Fruit fly (Drosophila melanogaster) whole organism, embryonic: ENCODE results near the gene mRpL3.

Source experiments
- Antp ChIP-seq: fragments of 200-800 bp; sonication (Bioruptor generic); optimal IDR thresholded peaks from 3 replicates; lab custom pipeline; 2016; ENCODE audit warnings: missing biosample characterization, missing genetic modification characterization
- CG10267 ChIP-seq: fragments of 200-800 bp; sonication (Bioruptor generic); optimal IDR thresholded peaks from 2 replicates; lab custom pipeline; 2018; ENCODE audit warnings: missing biosample characterization, mild to moderate bottlenecking, missing genetic modification characterization, moderate library complexity
- CG10654 ChIP-seq: fragments of 200-800 bp; sonication (Bioruptor generic); optimal IDR thresholded peaks from 2 replicates; lab custom pipeline; 2016; ENCODE audit warnings: missing biosample characterization, missing genetic modification characterization
- CG12236 ChIP-seq: fragments of 200-800 bp; sonication (Bioruptor generic); optimal IDR thresholded peaks from 2 replicates; lab custom pipeline; 2016; ENCODE audit warnings: missing biosample characterization, missing genetic modification characterization
- CG14014 ChIP-seq: fragments of 200-800 bp; sonication (Bioruptor generic); IDR thresholded peaks from 2 replicates; pipeline ENCODE4 v1.3.6; 2022; ENCODE audit warnings: missing biosample characterization, missing genetic modification characterization
- CG16813 ChIP-seq: fragments of 200-800 bp; sonication (Bioruptor generic); IDR thresholded peaks from 3 replicates; pipeline ENCODE4 v1.3.6; 2022; ENCODE audit warnings: missing biosample characterization, missing genetic modification characterization; ENCODE audit not compliant: partially characterized antibody
- CG17361 ChIP-seq: fragments of 200-800 bp; sonication (Bioruptor generic); IDR thresholded peaks from 3 replicates; pipeline ENCODE4 v1.3.6; 2022; ENCODE audit warnings: missing biosample characterization, missing genetic modification characterization
- CG18262 ChIP-seq: fragments of 200-800 bp; optimal IDR thresholded peaks from 3 replicates; lab custom pipeline; 2019; ENCODE audit warnings: missing biosample characterization, mild to moderate bottlenecking, missing genetic modification characterization, moderate library complexity
- CG32767 ChIP-seq: fragments of 200-800 bp; sonication (Bioruptor generic); IDR thresholded peaks from 2 replicates; pipeline ENCODE4 v1.3.6; 2022; ENCODE audit warnings: missing biosample characterization, missing genetic modification characterization
- CG34376 ChIP-seq: fragments of 200-800 bp; sonication (Bioruptor generic); optimal IDR thresholded peaks from 2 replicates; lab custom pipeline; 2018; ENCODE audit warnings: missing biosample characterization, mild to moderate bottlenecking, missing genetic modification characterization
- CG34422 ChIP-seq: fragments of 200-800 bp; sonication (Bioruptor generic); IDR thresholded peaks from 3 replicates; pipeline ENCODE4 v1.3.6; 2022; ENCODE audit warnings: missing biosample characterization, missing genetic modification characterization
- CG3995 ChIP-seq: fragments of 200-800 bp; sonication (Bioruptor generic); optimal IDR thresholded peaks from 3 replicates; lab custom pipeline; 2016; ENCODE audit warnings: missing biosample characterization, missing genetic modification characterization
- CG42726 ChIP-seq: fragments of 200-800 bp; sonication (Bioruptor generic); IDR thresholded peaks from 2 replicates; pipeline ENCODE4 v1.3.6; 2022; ENCODE audit warnings: missing biosample characterization, missing genetic modification characterization; ENCODE audit not compliant: partially characterized antibody
- CG4854 ChIP-seq: fragments of 200-800 bp; sonication (Bioruptor generic); optimal IDR thresholded peaks from 2 replicates; lab custom pipeline; 2016; ENCODE audit warnings: missing biosample characterization, missing genetic modification characterization, inconsistent platforms
- CG7987 ChIP-seq: fragments of 200-800 bp; sonication (Bioruptor generic); optimal IDR thresholded peaks from 2 replicates; lab custom pipeline; 2018; ENCODE audit warnings: missing biosample characterization, mild to moderate bottlenecking, missing genetic modification characterization, moderate library complexity
- CG9437 ChIP-seq: fragments of 200-800 bp; sonication (Bioruptor generic); optimal IDR thresholded peaks from 2 replicates; lab custom pipeline; 2018; ENCODE audit warnings: missing biosample characterization, mild to moderate bottlenecking, missing genetic modification characterization
- CTCF ChIP-seq: fragments of 200-800 bp; sonication (Bioruptor generic); optimal IDR thresholded peaks from 2 replicates; lab custom pipeline; 2017; ENCODE audit warnings: missing biosample characterization, mild to moderate bottlenecking, missing genetic modification characterization, moderate library complexity
- Dek ChIP-seq: fragments of 200-800 bp; sonication (Bioruptor generic); optimal IDR thresholded peaks from 3 replicates; lab custom pipeline; 2019; ENCODE audit warnings: missing biosample characterization, mild to moderate bottlenecking, missing genetic modification characterization, moderate library complexity
- Dip3 ChIP-seq: fragments of 200-800 bp; sonication (Bioruptor generic); optimal IDR thresholded peaks from 3 replicates; lab custom pipeline; 2016; ENCODE audit warnings: missing biosample characterization, missing genetic modification characterization
- H15 ChIP-seq: fragments of 200-800 bp; sonication (Bioruptor generic); IDR thresholded peaks from 3 replicates; pipeline ENCODE4 v1.3.6; 2022; ENCODE audit warnings: missing biosample characterization, missing genetic modification characterization
- H2.0 ChIP-seq: fragments of 200-800 bp; sonication (Bioruptor generic); IDR thresholded peaks from 2 replicates; pipeline ENCODE4 v1.3.6; 2022; ENCODE audit warnings: missing biosample characterization, missing genetic modification characterization
- HLH3B ChIP-seq: fragments of 200-800 bp; sonication (Bioruptor generic); IDR thresholded peaks from 2 replicates; pipeline ENCODE4 v1.3.6; 2022; ENCODE audit warnings: missing biosample characterization, missing genetic modification characterization
- HLHmδ ChIP-seq: fragments of 200-800 bp; sonication (Bioruptor generic); optimal IDR thresholded peaks from 2 replicates; lab custom pipeline; 2018; ENCODE audit warnings: missing biosample characterization, mild to moderate bottlenecking, missing genetic modification characterization, moderate library complexity
- Hmr ChIP-seq: fragments of 200-800 bp; sonication (Bioruptor generic); optimal IDR thresholded peaks from 3 replicates; lab custom pipeline; 2017; ENCODE audit warnings: mild to moderate bottlenecking, missing biosample characterization, missing genetic modification reagents, missing genetic modification characterization
- MBD-R2 ChIP-seq: fragments of 200-800 bp; sonication (Bioruptor generic); IDR thresholded peaks from 2 replicates; pipeline ENCODE4 v1.3.6; 2022; ENCODE audit warnings: missing biosample characterization, missing genetic modification characterization
- Max ChIP-seq: fragments of 200-800 bp; sonication (Bioruptor generic); optimal IDR thresholded peaks from 2 replicates; lab custom pipeline; 2016; ENCODE audit warnings: missing biosample characterization, mild to moderate bottlenecking, missing genetic modification characterization
- Mrtf ChIP-seq: fragments of 200-800 bp; sonication (Bioruptor generic); IDR thresholded peaks from 3 replicates; pipeline ENCODE4 v1.3.6; 2022; ENCODE audit warnings: missing biosample characterization, missing genetic modification characterization
- Myb ChIP-seq: fragments of 200-800 bp; sonication (Bioruptor generic); optimal IDR thresholded peaks from 2 replicates; lab custom pipeline; 2016; ENCODE audit warnings: missing biosample characterization, missing genetic modification characterization
- abd-A ChIP-seq: fragments of 200-800 bp; sonication (Bioruptor generic); optimal IDR thresholded peaks from 3 replicates; lab custom pipeline; 2019; ENCODE audit warnings: missing biosample characterization, mild to moderate bottlenecking, missing genetic modification characterization, moderate library complexity
- ash1 ChIP-seq: fragments of 200-800 bp; sonication (Bioruptor generic); optimal IDR thresholded peaks from 2 replicates; lab custom pipeline; 2018; ENCODE audit warnings: missing biosample characterization, mild to moderate bottlenecking, missing genetic modification characterization
- dimm ChIP-seq: fragments of 200-800 bp; sonication (Bioruptor generic); IDR thresholded peaks from 2 replicates; pipeline ENCODE4 v1.3.6; 2022; ENCODE audit warnings: missing biosample characterization, missing genetic modification characterization
- dmrt99B ChIP-seq: fragments of 200-800 bp; sonication (Bioruptor generic); optimal IDR thresholded peaks from 2 replicates; lab custom pipeline; 2018; ENCODE audit warnings: missing biosample characterization, mild to moderate bottlenecking, missing genetic modification characterization, moderate library complexity
- grau ChIP-seq: fragments of 200-800 bp; optimal IDR thresholded peaks from 3 replicates; lab custom pipeline; 2019; ENCODE audit warnings: missing biosample characterization, mild to moderate bottlenecking, missing genetic modification characterization, moderate library complexity
- gsb ChIP-seq: fragments of 200-800 bp; sonication (Bioruptor generic); IDR thresholded peaks from 2 replicates; pipeline ENCODE4 v1.3.6; 2022; ENCODE audit warnings: missing biosample characterization, missing genetic modification characterization
- jing ChIP-seq: fragments of 200-800 bp; sonication (Bioruptor generic); optimal IDR thresholded peaks from 2 replicates; lab custom pipeline; 2018; ENCODE audit warnings: missing biosample characterization, mild to moderate bottlenecking, missing genetic modification characterization
- kni ChIP-seq: fragments of 200-800 bp; sonication (Bioruptor generic); optimal IDR thresholded peaks from 3 replicates; lab custom pipeline; 2017; ENCODE audit warnings: mild to moderate bottlenecking, missing biosample characterization, missing genetic modification reagents, missing genetic modification characterization
- luna ChIP-seq: fragments of 200-800 bp; sonication (Bioruptor generic); optimal IDR thresholded peaks from 2 replicates; lab custom pipeline; 2016; ENCODE audit warnings: missing biosample characterization, missing genetic modification characterization
- nerfin-1 ChIP-seq: fragments of 200-800 bp; sonication (Bioruptor generic); optimal IDR thresholded peaks from 3 replicates; lab custom pipeline; 2019; ENCODE audit warnings: missing biosample characterization, mild to moderate bottlenecking, missing genetic modification characterization, moderate library complexity
- otp ChIP-seq: fragments of 200-800 bp; sonication (Bioruptor generic); IDR thresholded peaks from 3 replicates; pipeline ENCODE4, ENCODE4 v1.3.6; 2022; ENCODE audit warnings: missing biosample characterization, missing genetic modification characterization
- peb ChIP-seq: fragments of 200-800 bp; sonication (Bioruptor generic); IDR thresholded peaks from 2 replicates; pipeline ENCODE4 v1.3.6; 2022; ENCODE audit warnings: missing biosample characterization, missing genetic modification characterization
- phol ChIP-seq: fragments of 200-800 bp; sonication (Bioruptor generic); optimal IDR thresholded peaks from 3 replicates; lab custom pipeline; 2018; ENCODE audit warnings: missing biosample characterization, mild to moderate bottlenecking, missing genetic modification characterization, moderate library complexity
- pita ChIP-seq: fragments of 200-800 bp; sonication (Bioruptor generic); optimal IDR thresholded peaks from 2 replicates; lab custom pipeline; 2017; ENCODE audit warnings: missing biosample characterization, mild to moderate bottlenecking, missing genetic modification characterization
- sens ChIP-seq: fragments of 200-800 bp; sonication (Bioruptor generic); peaks from one replicate; lab custom pipeline; 2016; ENCODE audit warnings: missing biosample characterization, missing genetic modification characterization
- sna ChIP-seq: fragments of 200-800 bp; sonication (Bioruptor generic); IDR thresholded peaks from 2 replicates; pipeline ENCODE4 v1.3.6; 2022; ENCODE audit warnings: missing biosample characterization, missing genetic modification characterization; ENCODE audit not compliant: partially characterized antibody
- trem ChIP-seq: fragments of 200-800 bp; optimal IDR thresholded peaks from 3 replicates; lab custom pipeline; 2019; ENCODE audit warnings: missing biosample characterization, mild to moderate bottlenecking, missing genetic modification characterization, moderate library complexity
- trh ChIP-seq: fragments of 200-800 bp; sonication (Bioruptor generic); optimal IDR thresholded peaks from 2 replicates; lab custom pipeline; 2016; ENCODE audit warnings: missing biosample characterization, missing genetic modification characterization
- tx ChIP-seq: fragments of 200-800 bp; sonication (Bioruptor generic); optimal IDR thresholded peaks from 2 replicates; lab custom pipeline; 2016; ENCODE audit warnings: missing biosample characterization, missing genetic modification characterization
- unpg ChIP-seq: fragments of 200-800 bp; sonication (Bioruptor generic); optimal IDR thresholded peaks from 3 replicates; lab custom pipeline; 2018; ENCODE audit warnings: missing biosample characterization, mild to moderate bottlenecking, missing genetic modification characterization, moderate library complexity
- zf30C ChIP-seq: fragments of 200-800 bp; sonication (Bioruptor generic); optimal IDR thresholded peaks from 3 replicates; lab custom pipeline; 2018; ENCODE audit warnings: missing biosample characterization, mild to moderate bottlenecking, missing genetic modification characterization
- zfh2 ChIP-seq: fragments of 200-800 bp; sonication (Bioruptor generic); optimal IDR thresholded peaks from 2 replicates; lab custom pipeline; 2016; ENCODE audit warnings: missing biosample characterization, missing genetic modification characterization

mRpL3 gene

DNA sequence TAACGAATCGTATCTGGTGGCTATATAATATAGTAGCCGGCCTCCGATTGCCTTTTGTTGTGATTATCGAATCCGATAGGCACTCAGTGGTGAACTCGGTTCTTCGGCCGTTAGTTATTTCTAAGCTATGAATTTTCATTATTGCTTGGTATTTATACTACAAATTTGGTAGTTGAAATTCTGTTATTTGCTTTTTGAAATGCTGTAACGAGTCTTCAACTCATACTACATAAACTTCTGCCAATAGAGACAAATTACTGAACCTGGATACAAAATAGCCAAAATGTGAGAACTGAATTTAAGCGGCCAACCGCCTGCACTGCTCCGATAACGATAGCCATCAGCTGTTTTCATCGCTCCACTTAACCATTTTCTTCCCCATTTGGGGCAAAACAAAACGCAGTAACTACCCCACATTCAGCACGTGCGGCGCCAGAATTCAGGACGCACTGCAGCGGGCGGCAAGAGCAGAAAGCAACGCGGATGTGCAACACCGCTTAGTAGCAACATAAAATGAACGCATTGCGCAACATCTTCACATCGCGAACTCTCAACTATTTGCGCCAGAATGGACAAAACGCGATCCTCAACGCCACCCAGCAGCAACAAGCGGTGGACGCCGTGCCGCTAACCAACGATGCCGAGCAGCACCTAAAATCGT, 22.0 kb upstream of the mRpL3 start, which contains the start of the genes CG11679 and CG8206 (continued):
- TF ChIP-seq CG34422 (GFP tag; lab: Robert Waterston, UW) (peak; percentile 55; the same call in 1 of the 3 replicates), CG3995 (GFP tag; lab: Kevin White, UChicago) (peak; percentile 86), Dek (no peak), CG12236 (GFP tag; lab: Kevin White, UChicago) (no peak), abd-A (tag; lab: Kevin White, UChicago) (no peak), CG32767 (GFP tag; lab: Robert Waterston, UW) (no peak), trh (no peak), luna (GFP tag; lab: Kevin White, UChicago) (no peak), peb (GFP tag; lab: Robert Waterston, UW) (no peak), pita (no peak), CG10267 (peak; percentile 22), CG9437 (no peak), dimm (GFP tag; lab: Robert Waterston, UW) (no peak), sna (no peak), CG7987 (GFP tag; lab: Kevin White, UChicago) (no peak), zf30C (GFP tag; lab: Kevin White, UChicago) (no peak), HLH3B (0 out of 2 replicates have a peak, but pooled peaks have one; percentile 10), CG42726 (GFP tag; lab: Robert Waterston, UW) (no peak), CTCF (GFP tag; lab: Kevin White, UChicago) (no peak), Max (GFP tag; lab: Kevin White, UChicago) (peak; percentile 24), grau (tag; lab: Kevin White, UChicago) (peak; percentile 55), nerfin-1 (tag; lab: Kevin White, UChicago) (peak; percentile 8), sens (peak; percentile 78), dmrt99B (tag; lab: Kevin White, UChicago) (peak; percentile 35), CG14014 (peak; percentile 26; the same call in 1 of the 2 replicates), CG16813 (GFP tag; lab: Robert Waterston, UW) (peak; percentile 39; the same call in 2 of the 3 replicates), otp (no peak), CG17361 (GFP tag; lab: Robert Waterston, UW) (peak; percentile 49; the same call in 2 of the 3 replicates), H2.0 (no peak), MBD-R2 (GFP tag; lab: Robert Waterston, UW) (peak; percentile 77), phol (tag; lab: Kevin White, UChicago) (peak; percentile 55), Mrtf (no peak), CG34376 (GFP tag; lab: Kevin White, UChicago) (peak; percentile 40), HLHmδ (GFP tag; lab: Kevin White, UChicago) (no peak), unpg (GFP tag; lab: Kevin White, UChicago) (peak; percentile 15), CG18262 (tag; lab: Kevin White, UChicago) (peak; percentile 29), zfh2 (GFP tag; lab: Kevin White, UChicago) (peak; percentile 47), jing (no peak), Hmr (GFP tag; lab: Kevin White, UChicago) (no peak), gsb (GFP tag; lab: Robert Waterston, UW) (no peak), kni (GFP tag; lab: Kevin White, UChicago) (peak; percentile 87), ash1 (GFP tag; lab: Kevin White, UChicago) (no peak), Dip3 (GFP tag; lab: Kevin White, UChicago) (peak; percentile 38), Antp (GFP tag; lab: Kevin White, UChicago) (peak; percentile 59), trem (peak; percentile 49), CG4854 (GFP tag; lab: Kevin White, UChicago) (no peak), H15 (no peak), Myb (GFP tag; lab: Kevin White, UChicago) (peak; percentile 83), CG10654 (no peak), tx (GFP tag; lab: Kevin White, UChicago) (peak; percentile 41)
